Worm (Caenorhabditis elegans) whole organism, late embryonic: ENCODE measurements around the gene C16D9.5.

Experiments used
- K02D7.2 ChIP-seq: sonication (generic microtip); optimal IDR thresholded peaks from 2 replicates; lab custom pipeline; 2017; ENCODE audit warnings: mild to moderate bottlenecking, missing genetic modification characterization, missing compliant biosample characterization
- T23F11.4 ChIP-seq: fragments of 200-800 bp; sonication (Bioruptor generic); optimal IDR thresholded peaks from 2 replicates; lab custom pipeline; 2018; ENCODE audit warnings: mild to moderate bottlenecking, missing genetic modification characterization, missing compliant biosample characterization
- ama-1 ChIP-seq: fragments of 150-350 bp; optimal IDR thresholded peaks from 2 replicates; lab custom pipeline; 2014
- ceh-18 ChIP-seq: sonication (generic microtip); optimal IDR thresholded peaks from 2 replicates; lab custom pipeline; 2016; ENCODE audit warnings: missing genetic modification characterization, missing compliant biosample characterization
- ceh-19 ChIP-seq: fragments of 200-800 bp; sonication (Bioruptor generic); optimal IDR thresholded peaks from 2 replicates; lab custom pipeline; 2018; ENCODE audit warnings: mild to moderate bottlenecking, missing genetic modification characterization, missing compliant biosample characterization
- ceh-30 ChIP-seq: fragments of 150-350 bp; optimal IDR thresholded peaks from 2 replicates; lab custom pipeline; 2014; ENCODE audit warnings: missing biosample characterization, missing genetic modification characterization
- ceh-34 ChIP-seq: sonication (generic microtip); optimal IDR thresholded peaks from 2 replicates; lab custom pipeline; 2016; ENCODE audit warnings: mild to moderate bottlenecking, missing genetic modification characterization, missing compliant biosample characterization
- ceh-45 ChIP-seq: fragments of 200-800 bp; sonication (Bioruptor generic); IDR thresholded peaks from 2 replicates; pipeline ENCODE4 v1.3.6; 2022; ENCODE audit warnings: missing genetic modification reagents, missing genetic modification characterization, missing compliant biosample characterization
- ceh-48 ChIP-seq: sonication (generic microtip); optimal IDR thresholded peaks from 2 replicates; lab custom pipeline; 2016; ENCODE audit warnings: missing genetic modification characterization, inconsistent platforms, missing compliant biosample characterization
- ceh-6 ChIP-seq: fragments of 200-800 bp; sonication (Bioruptor generic); optimal IDR thresholded peaks from 2 replicates; lab custom pipeline; 2018; ENCODE audit warnings: mild to moderate bottlenecking, missing genetic modification characterization, missing compliant biosample characterization
- ceh-9 ChIP-seq: sonication (generic microtip); optimal IDR thresholded peaks from 2 replicates; lab custom pipeline; 2016; ENCODE audit warnings: mild to moderate bottlenecking, missing genetic modification characterization, inconsistent platforms, missing compliant biosample characterization
- dve-1 ChIP-seq: sonication (generic microtip); optimal IDR thresholded peaks from 2 replicates; lab custom pipeline; 2017; ENCODE audit warnings: antibody characterized with exemption, mild to moderate bottlenecking, missing genetic modification characterization, missing compliant biosample characterization
- elt-2 ChIP-seq: sonication (generic microtip); optimal IDR thresholded peaks from 2 replicates; lab custom pipeline; 2016; ENCODE audit warnings: missing genetic modification reagents, missing genetic modification characterization, missing compliant biosample characterization
- elt-4 ChIP-seq: sonication (generic microtip); optimal IDR thresholded peaks from 2 replicates; lab custom pipeline; 2016; ENCODE audit warnings: missing genetic modification characterization, missing compliant biosample characterization
- ets-4 ChIP-seq: sonication (generic microtip); optimal IDR thresholded peaks from 2 replicates; lab custom pipeline; 2016; ENCODE audit warnings: missing genetic modification characterization, missing compliant biosample characterization
- eyg-1 ChIP-seq: sonication (generic microtip); optimal IDR thresholded peaks from 2 replicates; lab custom pipeline; 2016; ENCODE audit warnings: missing genotype, missing genetic modification characterization, missing compliant biosample characterization
- fax-1 ChIP-seq: sonication (generic microtip); optimal IDR thresholded peaks from 2 replicates; lab custom pipeline; 2016; ENCODE audit warnings: missing genotype, missing genetic modification characterization, missing compliant biosample characterization
- fkh-6 ChIP-seq: sonication (generic microtip); optimal IDR thresholded peaks from 2 replicates; lab custom pipeline; 2016; ENCODE audit warnings: missing genetic modification characterization, missing compliant biosample characterization
- hlh-13 ChIP-seq: fragments of 200-800 bp; sonication (Bioruptor generic); optimal IDR thresholded peaks from 2 replicates; lab custom pipeline; 2018; ENCODE audit warnings: mild to moderate bottlenecking, missing genetic modification characterization, missing compliant biosample characterization
- hlh-15 ChIP-seq: sonication (generic microtip); optimal IDR thresholded peaks from 2 replicates; lab custom pipeline; 2016; ENCODE audit warnings: missing genetic modification characterization, missing compliant biosample characterization
- hlh-8 ChIP-seq: sonication (generic microtip); optimal IDR thresholded peaks from 2 replicates; lab custom pipeline; 2016; ENCODE audit warnings: missing genotype, missing genetic modification characterization, missing compliant biosample characterization
- lim-6 ChIP-seq: sonication (generic microtip); optimal IDR thresholded peaks from 2 replicates; lab custom pipeline; 2016; ENCODE audit warnings: missing genetic modification characterization, missing compliant biosample characterization
- lin-11 ChIP-seq: fragments of 200-800 bp; sonication (Bioruptor generic); optimal IDR thresholded peaks from 2 replicates; lab custom pipeline; 2018; ENCODE audit warnings: mild to moderate bottlenecking, missing genetic modification characterization, missing compliant biosample characterization
- madf-2 ChIP-seq: sonication (generic microtip); optimal IDR thresholded peaks from 2 replicates; lab custom pipeline; 2017; ENCODE audit warnings: missing genetic modification characterization, missing compliant biosample characterization
- mec-3 ChIP-seq: sonication (generic microtip); optimal IDR thresholded peaks from 2 replicates; lab custom pipeline; 2016; ENCODE audit warnings: borderline replicate concordance, missing genetic modification characterization, missing compliant biosample characterization
- nfya-1 ChIP-seq: sonication (generic microtip); optimal IDR thresholded peaks from 2 replicates; lab custom pipeline; 2017; ENCODE audit warnings: missing genetic modification characterization, mild to moderate bottlenecking, missing compliant biosample characterization, antibody characterized with exemption, moderate library complexity
- nhr-11 ChIP-seq: fragments of 150-350 bp; optimal IDR thresholded peaks from 2 replicates; lab custom pipeline; 2014; ENCODE audit warnings: missing biosample characterization, missing genetic modification characterization
- npax-4 ChIP-seq: sonication (generic microtip); optimal IDR thresholded peaks from 2 replicates; lab custom pipeline; 2016; ENCODE audit warnings: missing genetic modification characterization, missing compliant biosample characterization
- odd-2 ChIP-seq: sonication (generic microtip); optimal IDR thresholded peaks from 2 replicates; lab custom pipeline; 2017; ENCODE audit warnings: antibody characterized with exemption, mild to moderate bottlenecking, missing genetic modification characterization, missing compliant biosample characterization
- pha-2 ChIP-seq: sonication (generic microtip); optimal IDR thresholded peaks from 2 replicates; lab custom pipeline; 2017; ENCODE audit warnings: mild to moderate bottlenecking, missing genetic modification characterization, missing compliant biosample characterization
- pha-4 ChIP-seq: fragments of 150-350 bp; optimal IDR thresholded peaks from 2 replicates; lab custom pipeline; 2018; ENCODE audit warnings: missing biosample characterization, missing genetic modification reagents, missing genetic modification characterization
- rnt-1 ChIP-seq: sonication (generic microtip); optimal IDR thresholded peaks from 2 replicates; lab custom pipeline; 2016; ENCODE audit warnings: missing genetic modification characterization, missing compliant biosample characterization
- syd-9 ChIP-seq: sonication (generic microtip); optimal IDR thresholded peaks from 2 replicates; lab custom pipeline; 2016; ENCODE audit warnings: mild to moderate bottlenecking, missing genetic modification characterization, moderate library complexity, missing compliant biosample characterization
- tbx-7 ChIP-seq: sonication (generic microtip); optimal IDR thresholded peaks from 2 replicates; lab custom pipeline; 2016; ENCODE audit warnings: missing genotype, missing genetic modification characterization, missing compliant biosample characterization
- unc-42 ChIP-seq: sonication (generic microtip); optimal IDR thresholded peaks from 2 replicates; lab custom pipeline; 2016; ENCODE audit warnings: missing genotype, missing genetic modification characterization, missing compliant biosample characterization
- unc-55 ChIP-seq: sonication (generic microtip); optimal IDR thresholded peaks from 2 replicates; lab custom pipeline; 2017; ENCODE audit warnings: missing biosample characterization, missing genetic modification reagents, missing genetic modification characterization

The C16D9.5 gene

DNA sequence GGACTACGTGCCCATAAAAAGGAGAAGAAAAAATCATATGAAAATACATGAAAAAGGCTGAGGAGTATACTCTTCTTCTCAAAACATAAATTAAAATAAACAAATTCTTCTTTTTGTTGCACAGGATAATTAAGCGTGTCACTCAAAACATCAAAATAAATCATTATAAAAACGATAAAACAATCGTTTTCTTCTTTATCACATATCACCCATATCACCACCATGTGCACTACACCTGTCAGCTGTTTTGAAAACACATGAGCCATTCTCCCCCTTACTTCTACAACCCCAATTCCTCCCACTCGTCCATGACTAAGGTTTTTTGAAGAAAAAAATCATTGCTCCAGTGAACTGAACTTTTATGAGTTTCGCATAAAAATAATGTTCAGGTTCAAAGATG lies 7.2 kb upstream of the C16D9.5 start:
- TF ChIP-seq eyg-1 (tag; lab: Kevin White, UChicago) = no peak
- TF ChIP-seq unc-55 = peak; percentile 43

DNA sequence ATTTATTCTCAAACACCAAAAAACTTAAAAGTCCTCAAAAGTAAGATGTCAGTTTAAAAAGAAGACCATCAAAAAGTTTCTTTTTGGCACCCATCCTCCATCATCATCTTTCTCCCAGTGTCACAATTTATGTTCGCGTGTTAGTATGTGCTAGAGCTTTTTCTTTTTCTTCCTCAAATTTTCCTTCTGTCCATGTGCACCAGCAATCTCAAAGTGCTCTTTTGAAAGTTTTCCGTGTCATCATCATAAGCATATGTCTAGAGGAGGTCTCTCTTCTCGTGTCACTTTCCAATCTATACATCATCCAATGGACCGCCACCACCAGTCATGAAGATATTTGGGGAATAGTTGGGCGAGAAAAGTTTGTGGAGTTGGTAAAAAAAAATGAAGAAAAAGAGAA lies 5.7 kb upstream of the C16D9.5 start:
- no peak for TF ChIP-seq nhr-11 (tag; lab: Kevin White, UChicago)
- TF ChIP-seq ets-4 (tag; lab: Kevin White, UChicago) = no peak
- no peak for TF ChIP-seq dve-1 (tag; lab: Kevin White, UChicago)
- no peak for TF ChIP-seq rnt-1 (tag; lab: Kevin White, UChicago)
- TF ChIP-seq ceh-34 (tag; lab: Kevin White, UChicago) = no peak
- TF ChIP-seq K02D7.2 (tag; lab: Kevin White, UChicago) = no peak
- no peak for TF ChIP-seq pha-2 (tag; lab: Kevin White, UChicago)
- no peak for TF ChIP-seq npax-4 (tag; lab: Kevin White, UChicago)
- no peak for TF ChIP-seq ceh-9 (tag; lab: Kevin White, UChicago)
- TF ChIP-seq mec-3 (tag; lab: Kevin White, UChicago) = no peak
- TF ChIP-seq ceh-30 (tag; lab: Kevin White, UChicago) = no peak
- no peak for TF ChIP-seq nfya-1
- TF ChIP-seq, all 69 proteins: peak for 0

DNA sequence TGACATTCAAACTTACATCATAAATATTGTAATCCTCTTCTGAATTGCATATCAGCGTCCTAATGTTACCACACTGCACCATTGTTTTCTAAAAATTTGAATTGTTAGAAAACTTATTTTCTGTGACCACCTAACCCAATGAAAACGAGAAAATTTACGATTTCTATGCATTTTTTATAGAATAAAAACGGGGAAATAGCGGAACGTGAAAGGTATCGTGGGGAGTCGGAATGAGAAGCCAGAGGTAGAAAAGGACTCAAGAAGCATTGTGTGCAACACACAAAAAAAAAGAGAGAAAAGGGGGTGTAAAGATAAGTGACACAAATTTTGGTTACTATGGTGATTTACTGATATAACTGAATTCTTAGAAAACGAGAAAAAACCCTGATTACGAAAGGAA lies 4.9 kb upstream of the C16D9.5 start, which contains the start of gene C16D9.6:
TSS of gene C16D9.6 (minus strand) at position 101 of the 400 bp plus-strand sequence.
- TF ChIP-seq ceh-45 (GFP tag; lab: Robert Waterston, UW) (no peak), madf-2 (tag; lab: Kevin White, UChicago) (no peak), eyg-1 (tag; lab: Kevin White, UChicago) (no peak), T23F11.4 (no peak), ceh-6 (GFP tag; lab: Kevin White, UChicago) (no peak), mec-3 (tag; lab: Kevin White, UChicago) (no peak), ceh-19 (GFP tag; lab: Kevin White, UChicago) (no peak), lin-11 (tag; lab: Kevin White, UChicago) (no peak), hlh-15 (no peak), lim-6 (tag; lab: Kevin White, UChicago) (no peak), hlh-13 (GFP tag; lab: Kevin White, UChicago) (no peak), ceh-18 (tag; lab: Kevin White, UChicago) (no peak), syd-9 (no peak), hlh-8 (tag; lab: Kevin White, UChicago) (no peak), elt-4 (tag; lab: Kevin White, UChicago) (no peak), ceh-48 (no peak), ama-1 (no peak)

- TF ChIP-seq tbx-7 (tag; lab: Kevin White, UChicago) (no peak), ama-1 (peak; percentile 74), elt-2 (tag; lab: Kevin White, UChicago) (peak; percentile 32), odd-2 (no peak), pha-4 (tag; lab: Kevin White, UChicago) (no peak), fkh-6 (tag; lab: Kevin White, UChicago) (peak; percentile 2), ceh-19 (GFP tag; lab: Kevin White, UChicago) (no peak), npax-4 (tag; lab: Kevin White, UChicago) (no peak)
Observed at ce11 chrV:8247311-8248105, 2.2 kb upstream of the C16D9.5 start.

- TF ChIP-seq fax-1 (tag; lab: Kevin White, UChicago) (no peak), unc-42 (tag; lab: Kevin White, UChicago) (no peak), ceh-34 (tag; lab: Kevin White, UChicago) (no peak)
Observed at ce11 chrV:8243201-8243600, 2.2 kb downstream of the C16D9.5 start.
